Fruit fly (Drosophila melanogaster): Measurements from ENCODE around the gene Sac1.

Sac1 gene

DNA sequence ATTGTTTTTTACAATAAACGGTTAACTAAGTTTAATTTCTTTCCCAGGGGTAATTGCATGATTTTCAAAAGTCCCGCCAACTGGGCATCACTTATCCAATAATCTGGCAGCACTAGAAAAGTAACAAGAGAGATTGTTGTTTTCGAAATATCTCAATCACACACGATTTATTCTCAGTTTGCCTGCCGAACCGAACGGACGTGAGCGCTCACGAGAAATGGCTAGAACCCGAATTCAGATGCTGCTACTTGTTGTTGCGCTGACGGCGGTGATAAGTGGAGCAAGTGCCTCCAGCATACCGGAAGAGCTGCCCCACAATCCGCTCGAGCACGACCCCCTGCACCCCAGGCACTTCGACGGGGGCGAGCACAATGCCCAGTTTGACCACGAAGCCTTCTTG lies 50.9 kb downstream of the Sac1 start, which contains the start of gene scf (continued):
- peak; percentile 63; the same call in 2 of the 3 replicates for TF ChIP-seq ci (GFP tag; IDR thresholded peaks at IDR 0.05)
- TF ChIP-seq phol (tag; optimal IDR thresholded peaks at IDR 0.05): peak; percentile 4
- TF ChIP-seq E2f2 (GFP tag; IDR thresholded peaks at IDR 0.05): peak; percentile 96
- TF ChIP-seq NC2α (GFP tag; optimal IDR thresholded peaks at IDR 0.05): no peak
- no peak for TF ChIP-seq CG3838 (GFP tag; optimal IDR thresholded peaks at IDR 0.05)
- no peak for TF ChIP-seq br (optimal IDR thresholded peaks at IDR 0.05)
- peak; percentile 1 for TF ChIP-seq CG9797 (GFP tag; optimal IDR thresholded peaks at IDR 0.05)
- no peak for TF ChIP-seq CG33557 (GFP tag; optimal IDR thresholded peaks at IDR 0.05)
- no peak for TF ChIP-seq seq (GFP tag; IDR thresholded peaks at IDR 0.05)
- TF ChIP-seq trh (GFP tag; optimal IDR thresholded peaks at IDR 0.05): no peak
- peak; percentile 80 for TF ChIP-seq Jarid2 (GFP tag; optimal IDR thresholded peaks at IDR 0.05)
- TF ChIP-seq chif (GFP tag; optimal IDR thresholded peaks at IDR 0.05): no peak
- peak; percentile 31 for TF ChIP-seq mirr (GFP tag; optimal IDR thresholded peaks at IDR 0.05)
- 0 out of 2 replicates have a peak, but pooled peaks have one; percentile 13 for TF ChIP-seq rib (GFP tag; IDR thresholded peaks at IDR 0.05)
- TF ChIP-seq CG11093 (GFP tag; IDR thresholded peaks at IDR 0.05): no peak
- TF ChIP-seq CG17385 (GFP tag; optimal IDR thresholded peaks at IDR 0.05): no peak
- TF ChIP-seq lov (optimal IDR thresholded peaks at IDR 0.05): no peak
- TF ChIP-seq lov (GFP tag; IDR thresholded peaks at IDR 0.05): peak; percentile 54; the same call in 1 of the 3 replicates
- TF ChIP-seq Deaf1 (tag; optimal IDR thresholded peaks at IDR 0.05): peak; percentile 78
- peak; percentile 59 for TF ChIP-seq pzg (GFP tag; optimal IDR thresholded peaks at IDR 0.05)
- no peak for TF ChIP-seq sd (tag; optimal IDR thresholded peaks at IDR 0.05)
- no peak for TF ChIP-seq TFAM (GFP tag; optimal IDR thresholded peaks at IDR 0.05)
- TF ChIP-seq CG9609 (GFP tag; optimal IDR thresholded peaks at IDR 0.05): no peak
- no peak for TF ChIP-seq CrebB (tag; optimal IDR thresholded peaks at IDR 0.05)
- peak; percentile 24 for TF ChIP-seq MTF-1 (GFP tag; optimal IDR thresholded peaks at IDR 0.05; ENCODE audit: borderline replicate concordance)
- TF ChIP-seq ken (GFP tag; IDR thresholded peaks at IDR 0.05): peak; percentile 41; the same call in 1 of the 3 replicates
- no peak for TF ChIP-seq Stat92E (GFP tag; optimal IDR thresholded peaks at IDR 0.05)
- TF ChIP-seq grn (GFP tag; optimal IDR thresholded peaks at IDR 0.05): no peak
- TF ChIP-seq hkb (optimal IDR thresholded peaks at IDR 0.05): no peak
- peak; percentile 48 for TF ChIP-seq hkb (GFP tag; IDR thresholded peaks at IDR 0.05)
- TF ChIP-seq slbo (GFP tag; IDR thresholded peaks at IDR 0.05): peak; percentile 40
- TF ChIP-seq Camta (GFP tag; optimal IDR thresholded peaks at IDR 0.05): no peak
- peak; percentile 52; the same call in 2 of the 3 replicates for TF ChIP-seq Opbp (GFP tag; IDR thresholded peaks at IDR 0.05; ENCODE audit: partially characterized antibody)
- 0 out of 2 replicates have a peak, but pooled peaks have one; percentile 17 for TF ChIP-seq CG11696 (GFP tag; IDR thresholded peaks at IDR 0.05)
- peak; percentile 2 for TF ChIP-seq p53 (GFP tag; optimal IDR thresholded peaks at IDR 0.05)
- TF ChIP-seq en (GFP tag; optimal IDR thresholded peaks at IDR 0.05): no peak
- TF ChIP-seq Adf1 (GFP tag; IDR thresholded peaks at IDR 0.05): no peak; the same call in 1 of the 2 replicates
- peak; percentile 37; the same call in 1 of the 2 replicates for TF ChIP-seq Scr (GFP tag; IDR thresholded peaks at IDR 0.05; ENCODE audit: partially characterized antibody)
- TF ChIP-seq so (GFP tag; IDR thresholded peaks at IDR 0.05): no peak
- TF ChIP-seq CG14860 (GFP tag; IDR thresholded peaks at IDR 0.05; ENCODE audit: partially characterized antibody): no peak
- peak; percentile 55 for TF ChIP-seq ssp (GFP tag; IDR thresholded peaks at IDR 0.05)
- TF ChIP-seq CG11560 (tag; IDR thresholded peaks at IDR 0.05): no peak
- TF ChIP-seq NfI (GFP tag; optimal IDR thresholded peaks at IDR 0.05): no peak
- no peak for TF ChIP-seq cwo (GFP tag; optimal IDR thresholded peaks at IDR 0.05)
- peak; percentile 13 for TF ChIP-seq CG33213 (GFP tag; optimal IDR thresholded peaks at IDR 0.05)
- TF ChIP-seq Asciz (GFP tag; optimal IDR thresholded peaks at IDR 0.05): no peak
- TF ChIP-seq nau (GFP tag; optimal IDR thresholded peaks at IDR 0.05): no peak
- no peak for TF ChIP-seq CG7963 (GFP tag; IDR thresholded peaks at IDR 0.05; ENCODE audit: partially characterized antibody)
- TF ChIP-seq CG6765 (GFP tag; optimal IDR thresholded peaks at IDR 0.05): no peak
- peak; percentile 63; the same call in 2 of the 4 replicates for TF ChIP-seq chinmo (GFP tag; IDR thresholded peaks at IDR 0.05; ENCODE audit: partially characterized antibody)
- TF ChIP-seq Dip3 (GFP tag; optimal IDR thresholded peaks at IDR 0.05): no peak

Measured in whole organism, embryonic.